Fruit fly (Drosophila melanogaster): ENCODE results near the gene C3G.

Gene C3G

dm6 chrX:6803880-6804484 lies 589 bp upstream of the C3G start:
- TF ChIP-seq Drgx (GFP tag; IDR thresholded peaks at IDR 0.05) (peak; percentile 15; the same call in 1 of the 2 replicates), hbn (GFP tag; IDR thresholded peaks at IDR 0.05; ENCODE audit: partially characterized antibody) (no peak), nom (GFP tag; optimal IDR thresholded peaks at IDR 0.05) (peak; percentile 47), pros (GFP tag; optimal IDR thresholded peaks at IDR 0.05) (peak; percentile 48), kah (GFP tag; optimal IDR thresholded peaks at IDR 0.05) (peak; percentile 0), Dip3 (GFP tag; optimal IDR thresholded peaks at IDR 0.05) (no peak), TFAM (GFP tag; optimal IDR thresholded peaks at IDR 0.05) (no peak), CG15073 (GFP tag; optimal IDR thresholded peaks at IDR 0.05) (no peak), CG9727 (GFP tag; optimal IDR thresholded peaks at IDR 0.05) (no peak), dati (GFP tag; IDR thresholded peaks at IDR 0.05) (no peak), CG17385 (GFP tag; optimal IDR thresholded peaks at IDR 0.05) (peak; percentile 89), Vsx1 (GFP tag; optimal IDR thresholded peaks at IDR 0.05) (no peak), gsb-n (tag; optimal IDR thresholded peaks at IDR 0.05) (no peak), Ets65A (GFP tag) (peak; percentile 70), Hr39 (optimal IDR thresholded peaks at IDR 0.05) (no peak), crol (GFP tag; IDR thresholded peaks at IDR 0.05) (peak; percentile 41; the same call in 1 of the 2 replicates), CG4360 (GFP tag; IDR thresholded peaks at IDR 0.05) (peak; percentile 73), tll (GFP tag; optimal IDR thresholded peaks at IDR 0.05) (no peak), NC2α (GFP tag; optimal IDR thresholded peaks at IDR 0.05) (no peak), Asciz (GFP tag; optimal IDR thresholded peaks at IDR 0.05) (no peak), CG34422 (GFP tag; IDR thresholded peaks at IDR 0.05) (peak; percentile 9; the same call in 1 of the 3 replicates), kni (GFP tag; optimal IDR thresholded peaks at IDR 0.05) (peak; percentile 1), CG9876 (GFP tag; optimal IDR thresholded peaks at IDR 0.05) (no peak)

dm6 chrX:6802376-6803080 lies 865 bp downstream of the C3G start:
- TF ChIP-seq wor (GFP tag; IDR thresholded peaks at IDR 0.05) (no peak), CG18619 (GFP tag; optimal IDR thresholded peaks at IDR 0.05) (no peak), stc (GFP tag; IDR thresholded peaks at IDR 0.05) (no peak), CG1792 (GFP tag; optimal IDR thresholded peaks at IDR 0.05) (no peak), gsb (GFP tag; IDR thresholded peaks at IDR 0.05) (no peak), CG1602 (GFP tag; optimal IDR thresholded peaks at IDR 0.05) (no peak), CG18599 (GFP tag; optimal IDR thresholded peaks at IDR 0.05) (no peak), HLHmδ (GFP tag; optimal IDR thresholded peaks at IDR 0.05) (no peak), Fer2 (tag; optimal IDR thresholded peaks at IDR 0.05) (no peak), hth (optimal IDR thresholded peaks at IDR 0.05) (no peak), E2f2 (GFP tag; IDR thresholded peaks at IDR 0.05) (no peak), Six4 (GFP tag; optimal IDR thresholded peaks at IDR 0.05) (no peak), Eip74EF (GFP tag; optimal IDR thresholded peaks at IDR 0.05) (no peak), CG12104 (GFP tag; optimal IDR thresholded peaks at IDR 0.05) (no peak), MBD-R2 (GFP tag; IDR thresholded peaks at IDR 0.05) (no peak), CG4730 (GFP tag; IDR thresholded peaks at IDR 0.05) (no peak), zen (tag; optimal IDR thresholded peaks at IDR 0.05) (peak; percentile 11), CG1024 (GFP tag; IDR thresholded peaks at IDR 0.05) (no peak), CG30431 (GFP tag; optimal IDR thresholded peaks at IDR 0.05) (no peak), kah (GFP tag; optimal IDR thresholded peaks at IDR 0.05) (no peak), Aef1 (GFP tag; IDR thresholded peaks at IDR 0.05) (no peak), CG8924 (tag; optimal IDR thresholded peaks at IDR 0.05) (no peak), da (GFP tag; optimal IDR thresholded peaks at IDR 0.05) (no peak), CkIIα-i1 (GFP tag; IDR thresholded peaks at IDR 0.05) (no peak), insv (GFP tag; optimal IDR thresholded peaks at IDR 0.05) (peak; percentile 86 to 97), lmd (GFP tag; IDR thresholded peaks at IDR 0.05) (no peak), emc (GFP tag; optimal IDR thresholded peaks at IDR 0.05) (no peak), CG17912 (GFP tag; optimal IDR thresholded peaks at IDR 0.05) (no peak)

Data from whole organism, embryonic.